Fruit fly (Drosophila melanogaster) whole organism, pupa: ENCODE results near the gene Ect3.

Experiments used
- CG13204 ChIP-seq: fragments of 200-800 bp; sonication (Bioruptor generic); optimal IDR thresholded peaks from 2 replicates; lab custom pipeline; 2018; ENCODE audit warnings: missing biosample characterization, mild to moderate bottlenecking, missing genetic modification characterization, moderate library complexity
- CG17806 ChIP-seq: fragments of 200-800 bp; sonication (Bioruptor generic); optimal IDR thresholded peaks from 2 replicates; lab custom pipeline; 2018; ENCODE audit warnings: missing biosample characterization, mild to moderate bottlenecking, missing genetic modification characterization, moderate library complexity
- CG32121 ChIP-seq: fragments of 200-800 bp; sonication (Bioruptor generic); IDR thresholded peaks from 2 replicates; pipeline ENCODE4 v1.3.6; 2022; ENCODE audit warnings: missing biosample characterization, missing genetic modification characterization
- CG8159 ChIP-seq: fragments of 200-800 bp; sonication (Bioruptor generic); optimal IDR thresholded peaks from 3 replicates; lab custom pipeline; 2018; ENCODE audit warnings: missing biosample characterization, mild to moderate bottlenecking, missing genetic modification characterization, moderate library complexity
- CG8301 ChIP-seq: fragments of 200-800 bp; sonication (Bioruptor generic); optimal IDR thresholded peaks from 2 replicates; lab custom pipeline; 2018; ENCODE audit warnings: missing biosample characterization, mild to moderate bottlenecking, missing genetic modification characterization
- D1 ChIP-seq: fragments of 200-800 bp; sonication (Bioruptor generic); optimal IDR thresholded peaks from 2 replicates; lab custom pipeline; 2018; ENCODE audit warnings: missing biosample characterization, mild to moderate bottlenecking, missing genetic modification characterization, moderate library complexity
- Pif1B ChIP-seq: fragments of 200-800 bp; sonication (Bioruptor generic); optimal IDR thresholded peaks from 3 replicates; lab custom pipeline; 2016; ENCODE audit warnings: missing biosample characterization, missing genetic modification characterization
- fd96Ca ChIP-seq: fragments of 200-800 bp; sonication (Bioruptor generic); IDR thresholded peaks from 3 replicates; pipeline ENCODE4 v1.3.6; 2022; ENCODE audit warnings: missing biosample characterization, missing genetic modification characterization

- TF ChIP-seq CG8301 (tag; lab: Kevin White, UChicago) (peak; percentile 39), fd96Ca (GFP tag; lab: Robert Waterston, UW) (no peak), CG32121 (GFP tag; lab: Robert Waterston, UW) (peak; percentile 21; the same call in 1 of the 2 replicates), CG8159 (peak; percentile 60), CG17806 (peak; percentile 44), CG13204 (GFP tag; lab: Kevin White, UChicago) (no peak), D1 (tag; lab: Kevin White, UChicago) (no peak), Pif1B (GFP tag; lab: Kevin White, UChicago) (no peak)
These were observed 36.3 kb upstream of the Ect3 start, which contains the start of the genes CG3281 and aurA for dm6 chr3R:11962739-11963214.
